Fruit fly (Drosophila melanogaster): ENCODE measurements around the gene CG33252.

- TF ChIP-seq CG9948 (tag; optimal IDR thresholded peaks at IDR 0.05) (no peak), CG14655 (GFP tag; optimal IDR thresholded peaks at IDR 0.05) (no peak), CG15710 (tag; optimal IDR thresholded peaks at IDR 0.05) (no peak), CG32121 (GFP tag; IDR thresholded peaks at IDR 0.05) (no peak), CG12605 (GFP tag; IDR thresholded peaks at IDR 0.05) (no peak), fd96Ca (GFP tag; IDR thresholded peaks at IDR 0.05) (no peak)
Measured at dm6 chrX:16897087-16897486, at the start of gene CG33252.

Measured in whole organism, pupa.